Fruit fly (Drosophila melanogaster): Measurements from ENCODE around the gene Rrp40.

Gene Rrp40

DNA sequence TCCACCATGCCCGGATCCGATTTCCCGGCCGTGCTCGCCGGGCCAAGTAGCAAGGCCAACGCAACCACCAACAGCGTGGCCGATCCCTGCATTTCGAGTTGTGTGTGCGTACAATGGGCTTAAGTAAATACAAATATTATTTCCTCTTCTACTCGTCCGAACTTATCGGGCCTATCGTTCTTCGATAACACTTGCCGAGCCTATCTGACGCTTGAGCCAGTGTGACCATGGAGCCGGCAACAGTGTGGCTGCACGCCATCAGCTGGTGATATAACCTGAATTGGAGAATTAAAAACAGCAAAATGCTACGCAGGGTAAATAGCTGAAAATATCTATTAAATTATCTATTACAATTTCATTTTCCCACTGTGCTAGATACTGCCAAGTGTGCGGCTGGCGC is 18.3 kb upstream of the Rrp40 start, which contains the start of the genes CG17660 and mRpL48 (continued):
- TF ChIP-seq CG15514 (GFP tag; optimal IDR thresholded peaks at IDR 0.05) (peak; percentile 83), Kr (GFP tag; optimal IDR thresholded peaks at IDR 0.05) (no peak), CG4404 (GFP tag; IDR thresholded peaks at IDR 0.05) (no peak), CG8290 (GFP tag; optimal IDR thresholded peaks at IDR 0.05) (peak; percentile 11), CG8290 (tag; optimal IDR thresholded peaks at IDR 0.05) (no peak), sob (GFP tag; IDR thresholded peaks at IDR 0.05) (peak; percentile 27; the same call in 1 of the 2 replicates), Mrtf (GFP tag; IDR thresholded peaks at IDR 0.05) (peak; percentile 13; the same call in 1 of the 3 replicates), HLH4C (GFP tag; IDR thresholded peaks at IDR 0.05; ENCODE audit: partially characterized antibody) (peak; percentile 83), CG11398 (GFP tag; optimal IDR thresholded peaks at IDR 0.05) (peak; percentile 11), nmo (GFP tag; optimal IDR thresholded peaks at IDR 0.05) (peak; percentile 49), Gsc (GFP tag; IDR thresholded peaks at IDR 0.05) (no peak), CTCF (GFP tag; optimal IDR thresholded peaks at IDR 0.05) (peak; percentile 11), Myb (GFP tag; optimal IDR thresholded peaks at IDR 0.05) (peak; percentile 32), Dref (GFP tag; IDR thresholded peaks at IDR 0.05) (peak; percentile 95), CG10267 (tag; optimal IDR thresholded peaks at IDR 0.05) (peak; percentile 43), unpg (GFP tag; optimal IDR thresholded peaks at IDR 0.05) (peak; percentile 6), bcd (GFP tag; optimal IDR thresholded peaks at IDR 0.05) (peak; percentile 11), gfzf (GFP tag; optimal IDR thresholded peaks at IDR 0.05) (peak; percentile 72), inv (GFP tag; IDR thresholded peaks at IDR 0.05; ENCODE audit: partially characterized antibody) (peak; percentile 52), CG33557 (GFP tag; optimal IDR thresholded peaks at IDR 0.05) (peak; percentile 7), NfI (GFP tag; optimal IDR thresholded peaks at IDR 0.05) (peak; percentile 31), tup (GFP tag; optimal IDR thresholded peaks at IDR 0.05) (peak; percentile 23), CG13296 (GFP tag; optimal IDR thresholded peaks at IDR 0.05) (no peak), CG3281 (GFP tag; optimal IDR thresholded peaks at IDR 0.05) (peak; percentile 37), Nf-YB (GFP tag; optimal IDR thresholded peaks at IDR 0.05) (no peak), CG15073 (GFP tag; optimal IDR thresholded peaks at IDR 0.05) (no peak), insv (GFP tag; optimal IDR thresholded peaks at IDR 0.05) (peak in 1 of 2 experiments; percentile 22), CG11723 (GFP tag; optimal IDR thresholded peaks at IDR 0.05) (no peak), CG17829 (tag; optimal IDR thresholded peaks at IDR 0.05) (peak; percentile 58), YL-1 (GFP tag; optimal IDR thresholded peaks at IDR 0.05) (peak; percentile 94), Xrp1 (GFP tag; IDR thresholded peaks at IDR 0.05) (no peak), Hmr (GFP tag; optimal IDR thresholded peaks at IDR 0.05) (peak; percentile 43), CG7987 (GFP tag; optimal IDR thresholded peaks at IDR 0.05) (peak; percentile 49), ftz-f1 (GFP tag; optimal IDR thresholded peaks at IDR 0.05) (peak; percentile 47), her (GFP tag; optimal IDR thresholded peaks at IDR 0.05) (peak; percentile 23), NC2β (GFP tag; optimal IDR thresholded peaks at IDR 0.05) (peak; percentile 57), crp (GFP tag; optimal IDR thresholded peaks at IDR 0.05) (peak; percentile 68 to 92), CG7963 (GFP tag; IDR thresholded peaks at IDR 0.05; ENCODE audit: partially characterized antibody) (peak; percentile 75), Eip74EF (GFP tag; optimal IDR thresholded peaks at IDR 0.05) (peak in 1 of 2 experiments; percentile 42), CG10979 (tag; optimal IDR thresholded peaks at IDR 0.05) (peak; percentile 1), mirr (GFP tag; optimal IDR thresholded peaks at IDR 0.05) (peak; percentile 43), Spps (tag; optimal IDR thresholded peaks at IDR 0.05) (no peak), MESR4 (GFP tag; optimal IDR thresholded peaks at IDR 0.05) (peak; percentile 90), lilli (GFP tag; optimal IDR thresholded peaks at IDR 0.05) (peak; percentile 33), Opbp (GFP tag; IDR thresholded peaks at IDR 0.05; ENCODE audit: partially characterized antibody) (peak; percentile 67; the same call in 2 of the 3 replicates), vnd (GFP tag; IDR thresholded peaks at IDR 0.05; ENCODE audit: partially characterized antibody) (peak; percentile 74), Med (GFP tag) (peak; percentile 86), CG2120 (GFP tag; optimal IDR thresholded peaks at IDR 0.05) (peak; percentile 42), CG17186 (GFP tag; optimal IDR thresholded peaks at IDR 0.05) (peak; percentile 74), row (GFP tag; IDR thresholded peaks at IDR 0.05) (peak; percentile 39; the same call in 2 of the 3 replicates)

Measured in whole organism, embryonic.